Fruit fly (Drosophila melanogaster) whole organism, wandering third instar larva: Measurements from ENCODE around the gene CG2321.

Experiments used
- Dfd ChIP-seq: fragments of >200 bp; optimal IDR thresholded peaks from 2 replicates; lab custom pipeline; 2017; ENCODE audit warnings: missing biosample characterization, missing genetic modification characterization
- Hr78 ChIP-seq: fragments of >200 bp; optimal IDR thresholded peaks from 2 replicates; lab custom pipeline; 2017; ENCODE audit warnings: missing biosample characterization, missing genetic modification characterization
- Mio ChIP-seq: sonication (Bioruptor generic); optimal IDR thresholded peaks from 2 replicates; lab custom pipeline; 2016; ENCODE audit warnings: missing biosample characterization, missing genetic modification characterization
- N ChIP-seq: fragments of >200 bp; optimal IDR thresholded peaks from 2 replicates; lab custom pipeline; 2018; ENCODE audit warnings: missing biosample characterization, missing external identifiers, missing genetic modification characterization
- Vsx2 ChIP-seq: fragments of 200-300, 225-300 bp; sonication (Bioruptor generic); optimal IDR thresholded peaks from 2 replicates; lab custom pipeline; 2018; ENCODE audit warnings: missing biosample characterization, missing genetic modification characterization; ENCODE audit not compliant: partially characterized antibody
- dmrt93B ChIP-seq: fragments of 200-800 bp; sonication (Bioruptor generic); optimal IDR thresholded peaks from 2 replicates; lab custom pipeline; 2018; ENCODE audit warnings: missing biosample characterization, mild to moderate bottlenecking, missing genetic modification characterization
- ey ChIP-seq: fragments of 200-800 bp; sonication (Bioruptor generic); optimal IDR thresholded peaks from 2 replicates; lab custom pipeline; 2016; ENCODE audit warnings: missing biosample characterization, missing genetic modification characterization
- fru ChIP-seq: fragments of 200-800 bp; sonication (Bioruptor generic); optimal IDR thresholded peaks from 3 replicates; lab custom pipeline; 2016; ENCODE audit warnings: missing biosample characterization, mild to moderate bottlenecking, missing genetic modification characterization
- h ChIP-seq: fragments of 200-800 bp; sonication (Bioruptor generic); optimal IDR thresholded peaks from 3 replicates; lab custom pipeline; 2016; ENCODE audit warnings: missing biosample characterization, mild to moderate bottlenecking, missing genetic modification characterization
- lola ChIP-seq: fragments of >200 bp; optimal IDR thresholded peaks from 2 replicates; lab custom pipeline; 2017; ENCODE audit warnings: missing biosample characterization, missing genetic modification characterization
- pan ChIP-seq: fragments of >200 bp; optimal IDR thresholded peaks from 2 replicates; lab custom pipeline; 2017
- psq ChIP-seq: fragments of 200-800 bp; sonication (Bioruptor generic); optimal IDR thresholded peaks from 3 replicates; lab custom pipeline; 2017; ENCODE audit warnings: missing biosample characterization, mild to moderate bottlenecking, missing genetic modification characterization, moderate library complexity

- TF ChIP-seq N: no peak
- TF ChIP-seq Dfd: no peak
- TF ChIP-seq fru (GFP tag; lab: Kevin White, UChicago): no peak
- no peak for TF ChIP-seq dmrt93B (GFP tag; lab: Kevin White, UChicago)
- no peak for TF ChIP-seq ey (GFP tag; lab: Kevin White, UChicago)
- no peak for TF ChIP-seq Vsx2 (GFP tag; lab: Kevin White, UChicago)
- no peak for TF ChIP-seq Mio (GFP tag; lab: Kevin White, UChicago)
- TF ChIP-seq pan (lab: Kevin White, UChicago): no peak
- no peak for TF ChIP-seq psq
- TF ChIP-seq lola (GFP tag; lab: Kevin White, UChicago): no peak
- no peak for TF ChIP-seq Hr78
- TF ChIP-seq h (GFP tag; lab: Kevin White, UChicago): no peak
Measured at dm6 chr3R:29490912-29491311, 1.8 kb upstream of the CG2321 start, which contains the start of gene Spase12.
